Worm (Caenorhabditis elegans): ENCODE data around the gene F53F8.7.
A peak's percentile ranks its signal among the peaks of the same experiment; 100 is the strongest.

F53F8.7 gene

ce11 chrV:20739387-20739786 lies 41.2 kb upstream of the F53F8.7 start:
- TF ChIP-seq F13H6.1 (tag; optimal IDR thresholded peaks at IDR 0.05) (peak; percentile 25), C34F6.9 (tag; optimal IDR thresholded peaks at IDR 0.05) (peak; percentile 13), nhr-21 (tag; optimal IDR thresholded peaks at IDR 0.05) (no peak)

DNA sequence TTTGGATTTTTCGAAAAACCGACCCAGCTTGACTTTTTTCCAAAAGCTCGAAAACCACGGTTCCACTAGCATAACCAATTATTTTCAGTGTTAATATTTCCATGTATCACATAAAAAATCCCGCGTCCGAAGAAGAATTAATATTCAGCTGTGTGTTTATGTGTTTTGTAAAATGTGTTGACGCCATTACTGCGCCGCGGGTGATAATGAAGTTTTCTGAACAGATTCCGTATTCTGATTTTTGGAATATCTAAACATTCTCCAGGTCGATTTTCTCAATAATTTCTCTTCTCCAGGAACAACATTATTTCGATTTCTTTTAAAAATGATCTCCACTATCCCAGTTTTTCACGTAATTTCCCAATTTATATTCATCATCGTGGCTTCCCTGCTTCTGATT lies 36.5 kb upstream of the F53F8.7 start, which contains the start of gene srxa-6:
srxa-6 (plus strand) TSS at position 301 of the 400 bp plus-strand sequence.
- TF ChIP-seq ZK546.5 (tag; optimal IDR thresholded peaks at IDR 0.05) (no peak), nhr-10 (tag; optimal IDR thresholded peaks at IDR 0.05) (no peak), elt-3 (tag; optimal IDR thresholded peaks at IDR 0.05) (no peak), fos-1 (tag; optimal IDR thresholded peaks at IDR 0.05) (no peak), lin-39 (tag; optimal IDR thresholded peaks at IDR 0.05) (no peak), nhr-237 (tag; optimal IDR thresholded peaks at IDR 0.05) (no peak), mbf-1 (tag; optimal IDR thresholded peaks at IDR 0.05) (no peak), aly-2 (tag; optimal IDR thresholded peaks at IDR 0.05) (no peak), ceh-82 (tag; optimal IDR thresholded peaks at IDR 0.05) (no peak), nhr-11 (tag; optimal IDR thresholded peaks at IDR 0.05) (no peak), nhr-129 (tag; optimal IDR thresholded peaks at IDR 0.05) (no peak), nhr-12 (tag; optimal IDR thresholded peaks at IDR 0.05) (no peak), egl-27 (tag; optimal IDR thresholded peaks at IDR 0.05) (no peak), zag-1 (tag; optimal IDR thresholded peaks at IDR 0.05) (no peak), unc-55 (GFP tag; optimal IDR thresholded peaks at IDR 0.05) (no peak)

ce11 chrV:20731787-20732186 lies 33.6 kb upstream of the F53F8.7 start, which contains the start of gene srxa-1:
srxa-1 (plus strand) TSS chrV:20732087.
- TF ChIP-seq R02D3.7 (tag; optimal IDR thresholded peaks at IDR 0.05): no peak
- TF ChIP-seq F13H6.1 (tag; optimal IDR thresholded peaks at IDR 0.05): no peak
- no peak for TF ChIP-seq lin-39 (tag; optimal IDR thresholded peaks at IDR 0.05)
- no peak for TF ChIP-seq unc-39 (tag; optimal IDR thresholded peaks at IDR 0.05)
- TF ChIP-seq nhr-11 (tag; optimal IDR thresholded peaks at IDR 0.05): no peak
- TF ChIP-seq alr-1 (tag; optimal IDR thresholded peaks at IDR 0.05): no peak
- TF ChIP-seq ztf-11 (tag; optimal IDR thresholded peaks at IDR 0.05): no peak

DNA sequence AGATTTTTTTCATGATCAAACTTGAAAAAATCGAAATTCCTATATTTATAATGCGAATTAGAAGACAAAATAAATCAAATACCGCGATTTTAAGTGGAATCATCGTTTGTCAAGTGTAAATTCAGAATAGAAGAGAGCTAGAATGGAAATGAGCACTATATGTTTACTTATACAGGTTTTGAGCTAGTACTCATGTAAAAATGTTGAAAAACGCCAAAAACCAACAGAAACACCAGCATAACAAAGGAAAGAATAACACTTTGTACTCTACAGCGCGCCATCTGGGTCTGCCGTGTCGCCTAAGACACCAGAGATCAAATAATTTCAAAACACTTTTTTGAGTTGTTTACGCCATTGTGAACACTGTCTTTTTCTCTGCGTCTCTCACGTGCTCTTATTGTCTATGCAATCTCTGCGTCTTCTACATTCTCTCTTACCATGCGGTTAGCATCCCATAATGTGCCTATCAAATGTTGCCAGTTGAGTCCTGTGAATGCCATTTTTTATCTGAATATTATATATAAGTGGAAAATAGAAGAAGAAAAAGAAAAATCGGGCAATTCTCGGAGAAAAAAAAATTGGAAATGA lies 30.7 kb upstream of the F53F8.7 start, which contains the start of gene ipla-3:
ipla-3 (minus strand) TSS at position 510 of the 588 bp plus-strand sequence.
- TF ChIP-seq nhr-237 (tag; optimal IDR thresholded peaks at IDR 0.05) (no peak), crh-2 (tag; optimal IDR thresholded peaks at IDR 0.05) (peak; percentile 86), C34F6.9 (tag; optimal IDR thresholded peaks at IDR 0.05) (peak; percentile 68), ztf-4 (tag; optimal IDR thresholded peaks at IDR 0.05) (no peak), Y55F3AM.14 (GFP tag; optimal IDR thresholded peaks at IDR 0.05) (no peak), egl-27 (tag; optimal IDR thresholded peaks at IDR 0.05) (no peak), nhr-6 (tag; optimal IDR thresholded peaks at IDR 0.05) (peak; percentile 6), zag-1 (tag; optimal IDR thresholded peaks at IDR 0.05) (peak; percentile 35), lin-11 (tag; optimal IDR thresholded peaks at IDR 0.05) (no peak), F13H6.1 (tag; optimal IDR thresholded peaks at IDR 0.05) (peak; percentile 77), nhr-25 (tag; optimal IDR thresholded peaks at IDR 0.05) (peak; percentile 50), peb-1 (tag; optimal IDR thresholded peaks at IDR 0.05) (no peak), gmeb-1 (tag; optimal IDR thresholded peaks at IDR 0.05) (peak; percentile 49), sma-3 (GFP tag; optimal IDR thresholded peaks at IDR 0.05) (peak; percentile 54), lin-13 (GFP tag; optimal IDR thresholded peaks at IDR 0.05) (peak; percentile 37), mdl-1 (tag; optimal IDR thresholded peaks at IDR 0.05) (peak in 1 of 2 experiments; percentile 58), mab-5 (tag; optimal IDR thresholded peaks at IDR 0.05) (peak; percentile 15), nhr-129 (tag; optimal IDR thresholded peaks at IDR 0.05) (peak; percentile 56), lsy-2 (tag; optimal IDR thresholded peaks at IDR 0.05) (peak in 1 of 2 experiments; percentile 2), ztf-1 (GFP tag; conservative IDR thresholded peaks at IDR 0.05) (no peak), fos-1 (tag; optimal IDR thresholded peaks at IDR 0.05) (peak; percentile 69), sma-9 (GFP tag; optimal IDR thresholded peaks at IDR 0.05) (peak; percentile 95), sma-9 (tag; optimal IDR thresholded peaks at IDR 0.05) (no peak), unc-55 (GFP tag; optimal IDR thresholded peaks at IDR 0.05) (peak; percentile 78)
